Worm (Caenorhabditis elegans): ENCODE results near the gene fip-3.

- TF ChIP-seq B0035.1 (tag; optimal IDR thresholded peaks at IDR 0.05) (no peak), snpc-4 (GFP tag; optimal IDR thresholded peaks at IDR 0.05) (no peak), snpc-4 (tag; optimal IDR thresholded peaks at IDR 0.05) (no peak), fkh-3 (tag; optimal IDR thresholded peaks at IDR 0.05) (no peak), attf-3 (GFP tag; conservative IDR thresholded peaks at IDR 0.05) (no peak), sptf-2 (GFP tag; optimal IDR thresholded peaks at IDR 0.05) (no peak), Y53G8AR.9 (GFP tag; conservative IDR thresholded peaks at IDR 0.05) (no peak), zim-3 (tag; optimal IDR thresholded peaks at IDR 0.05) (no peak), nfya-1 (tag; optimal IDR thresholded peaks at IDR 0.05; ENCODE audit: borderline replicate concordance, insufficient read depth) (no peak), ztf-28 (GFP tag; IDR thresholded peaks at IDR 0.05) (no peak), athp-1 (tag; optimal IDR thresholded peaks at IDR 0.05) (no peak), D2030.7 (GFP tag; IDR thresholded peaks at IDR 0.05) (no peak), ztf-18 (tag; optimal IDR thresholded peaks at IDR 0.05) (no peak), K12H6.12 (tag; optimal IDR thresholded peaks at IDR 0.05) (no peak), hlh-12 (tag; optimal IDR thresholded peaks at IDR 0.05) (no peak)
These were observed 1.6 kb upstream of the fip-3 start, which contains the start of gene fipr-16 for ce11 chrIII:8590882-8591281.

Measured in whole organism, young adult.